Fruit fly (Drosophila melanogaster): Measurements from ENCODE around the gene CG15172.
A peak's percentile ranks its signal among the peaks of the same experiment; 100 is the strongest.

- no peak for TF ChIP-seq kay (GFP tag; ENCODE audit: borderline replicate concordance)
- no peak for TF ChIP-seq tj (GFP tag; optimal IDR thresholded peaks at IDR 0.05)
- peak; percentile 25 for TF ChIP-seq Mnt (GFP tag; optimal IDR thresholded peaks at IDR 0.05)
- TF ChIP-seq CG7045 (GFP tag; optimal IDR thresholded peaks at IDR 0.05), result no peak
- no peak for TF ChIP-seq cnc (optimal IDR thresholded peaks at IDR 0.05)
- TF ChIP-seq Clk (GFP tag; optimal IDR thresholded peaks at IDR 0.05), result no peak
Measured at dm6 chr2L:19033288-19033687, 11.1 kb downstream of the CG15172 start, which contains the start of gene hook.

Measured in whole organism, adult.